Worm (Caenorhabditis elegans): Measurements from ENCODE around the gene F25E2.3.
A peak's percentile ranks its signal among the peaks of the same experiment; 100 is the strongest.

The F25E2.3 gene

DNA sequence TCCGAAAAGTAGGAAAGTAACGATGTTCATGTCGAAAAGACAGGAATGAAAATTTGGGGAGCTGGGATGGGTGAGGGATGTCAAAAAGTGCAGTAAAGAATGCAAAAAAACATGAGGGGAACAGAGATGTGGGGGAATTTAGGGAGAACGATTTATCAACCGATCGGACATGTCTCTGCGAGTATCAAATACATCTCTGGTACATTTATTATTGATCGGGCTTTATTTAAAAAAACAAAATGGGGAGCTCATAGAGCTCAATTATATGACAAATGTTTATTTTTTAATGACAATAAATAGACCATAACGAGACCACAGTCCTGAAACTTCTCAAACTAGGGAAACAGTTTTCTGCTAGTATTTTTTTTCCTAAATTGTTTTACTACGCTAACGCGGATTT, 2.3 kb downstream of the F25E2.3 start, which contains the start of gene F25E2.2:
TSS of gene F25E2.2 (minus strand) at position 101 of the 400 bp plus-strand sequence.
- TF ChIP-seq tlp-1 (tag; optimal IDR thresholded peaks at IDR 0.05): no peak
- no peak for TF ChIP-seq efl-3 (GFP tag; optimal IDR thresholded peaks at IDR 0.05)
- TF ChIP-seq blmp-1 (tag; optimal IDR thresholded peaks at IDR 0.05): no peak
- no peak for TF ChIP-seq lin-39 (tag; optimal IDR thresholded peaks at IDR 0.05)
- TF ChIP-seq hpl-2 (GFP tag; optimal IDR thresholded peaks at IDR 0.05): no peak
- no peak for TF ChIP-seq C34B4.2 (tag; optimal IDR thresholded peaks at IDR 0.05)
- TF ChIP-seq nhr-237 (tag; optimal IDR thresholded peaks at IDR 0.05): no peak
- no peak for TF ChIP-seq skn-1 (tag; optimal IDR thresholded peaks at IDR 0.05)
- TF ChIP-seq lin-13 (GFP tag; optimal IDR thresholded peaks at IDR 0.05): no peak

DNA sequence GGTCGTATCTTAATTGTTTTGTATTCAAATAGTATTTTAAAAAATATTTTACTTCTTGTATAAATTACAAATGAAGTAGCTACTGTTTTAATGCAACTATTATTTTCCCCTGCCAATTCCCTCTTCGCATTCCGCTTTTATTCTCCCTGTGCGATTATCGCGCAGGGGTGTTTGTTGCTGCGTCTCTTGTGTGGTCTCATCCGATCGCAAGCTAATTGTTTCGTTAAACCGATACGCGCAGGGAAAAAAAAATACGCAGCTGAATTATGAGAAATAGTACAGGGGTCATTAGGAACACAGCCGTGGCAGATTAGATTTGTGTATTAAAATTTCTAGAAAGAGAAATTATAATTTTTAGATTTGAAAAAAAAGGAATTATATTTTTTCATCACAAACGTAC, 6.4 kb downstream of the F25E2.3 start:
- peak; percentile 89 for TF ChIP-seq fkh-4 (tag; optimal IDR thresholded peaks at IDR 0.05; ENCODE audit: borderline replicate concordance)
- TF ChIP-seq unc-62 (GFP tag; optimal IDR thresholded peaks at IDR 0.05): no peak
- TF ChIP-seq hpl-2 (GFP tag; optimal IDR thresholded peaks at IDR 0.05): peak; percentile 97
- no peak for TF ChIP-seq unc-30 (tag; optimal IDR thresholded peaks at IDR 0.05)
- TF ChIP-seq unc-86 (tag; optimal IDR thresholded peaks at IDR 0.05): peak; percentile 96
- TF ChIP-seq rnt-1 (tag; optimal IDR thresholded peaks at IDR 0.05): peak; percentile 99
- peak; percentile 98 for TF ChIP-seq sox-4 (tag; optimal IDR thresholded peaks at IDR 0.05)
- TF ChIP-seq elt-2 (tag; optimal IDR thresholded peaks at IDR 0.05): peak; percentile 93
- TF ChIP-seq C34B4.2 (tag; optimal IDR thresholded peaks at IDR 0.05): no peak
- peak; percentile 99 to 100 (median 100) for TF ChIP-seq ceh-82 (tag; optimal IDR thresholded peaks at IDR 0.05)
- peak; percentile 97 for TF ChIP-seq nhr-19 (GFP tag; conservative IDR thresholded peaks at IDR 0.05)
- peak; percentile 94 for TF ChIP-seq nhr-84 (tag; optimal IDR thresholded peaks at IDR 0.05)
- peak; percentile 98 for TF ChIP-seq ceh-63 (GFP tag; optimal IDR thresholded peaks at IDR 0.05)
- TF ChIP-seq ets-5 (GFP tag; IDR thresholded peaks at IDR 0.05): peak; percentile 85; the same call in 1 of the 2 replicates
- TF ChIP-seq mep-1 (tag; optimal IDR thresholded peaks at IDR 0.05): peak; percentile 100
- peak; percentile 98 for TF ChIP-seq ztf-4 (tag; optimal IDR thresholded peaks at IDR 0.05)
- peak; percentile 82 for TF ChIP-seq vab-15 (tag; optimal IDR thresholded peaks at IDR 0.05)
- TF ChIP-seq nhr-47 (tag; optimal IDR thresholded peaks at IDR 0.05): peak; percentile 99
- peak; percentile 93 for TF ChIP-seq C04F5.9 (tag; optimal IDR thresholded peaks at IDR 0.05)
- TF ChIP-seq mab-9 (GFP tag; IDR thresholded peaks at IDR 0.05): peak; percentile 94
- peak; percentile 98 for TF ChIP-seq lin-14 (GFP tag; optimal IDR thresholded peaks at IDR 0.05)
- peak; percentile 97 for TF ChIP-seq nhr-85 (tag)
- TF ChIP-seq grh-1 (GFP tag; IDR thresholded peaks at IDR 0.05): peak; percentile 92
- TF ChIP-seq blmp-1 (tag; optimal IDR thresholded peaks at IDR 0.05): peak; percentile 59
- peak; percentile 96 for TF ChIP-seq unc-130 (tag; optimal IDR thresholded peaks at IDR 0.05)
- no peak for TF ChIP-seq zag-1 (tag; optimal IDR thresholded peaks at IDR 0.05)
- TF ChIP-seq lir-3 (tag; optimal IDR thresholded peaks at IDR 0.05; ENCODE audit: poor library complexity): peak; percentile 88
- peak; percentile 95 for TF ChIP-seq aha-1 (tag; optimal IDR thresholded peaks at IDR 0.05)
- peak; percentile 66 for TF ChIP-seq nhr-76 (tag; optimal IDR thresholded peaks at IDR 0.05)
- peak; percentile 97 for TF ChIP-seq fos-1 (tag; optimal IDR thresholded peaks at IDR 0.05)
- peak; percentile 100 for TF ChIP-seq skn-1 (tag; optimal IDR thresholded peaks at IDR 0.05)
- TF ChIP-seq hlh-4 (tag; optimal IDR thresholded peaks at IDR 0.05): no peak
- peak; percentile 88 to 99 (median 95) for TF ChIP-seq elt-3 (tag; optimal IDR thresholded peaks at IDR 0.05)
- peak; percentile 93 for TF ChIP-seq aly-2 (tag; optimal IDR thresholded peaks at IDR 0.05)
- TF ChIP-seq ces-1 (GFP tag; optimal IDR thresholded peaks at IDR 0.05): peak; percentile 78
- TF ChIP-seq sup-37 (GFP tag; optimal IDR thresholded peaks at IDR 0.05): peak; percentile 88
- peak; percentile 100 for TF ChIP-seq nhr-90 (tag; optimal IDR thresholded peaks at IDR 0.05; ENCODE audit: poor library complexity)
- TF ChIP-seq F16B12.6 (tag; optimal IDR thresholded peaks at IDR 0.05): peak; percentile 61
- TF ChIP-seq lsy-2 (tag; optimal IDR thresholded peaks at IDR 0.05): peak; percentile 94
- peak; percentile 90 to 92 for TF ChIP-seq egl-27 (tag; optimal IDR thresholded peaks at IDR 0.05)
- peak; percentile 89 for TF ChIP-seq isw-1 (GFP tag; IDR thresholded peaks at IDR 0.05)
- peak; percentile 72 to 93 for TF ChIP-seq lin-35 (GFP tag; optimal IDR thresholded peaks at IDR 0.05)
- peak; percentile 93 for TF ChIP-seq lin-13 (GFP tag; optimal IDR thresholded peaks at IDR 0.05)
- peak; percentile 95 for TF ChIP-seq xbp-1 (tag; optimal IDR thresholded peaks at IDR 0.05)
- TF ChIP-seq nhr-20 (tag; optimal IDR thresholded peaks at IDR 0.05): peak; percentile 98
- peak; percentile 98 for TF ChIP-seq nhr-11 (tag; optimal IDR thresholded peaks at IDR 0.05)
- TF ChIP-seq irx-1 (tag; optimal IDR thresholded peaks at IDR 0.05): peak; percentile 99

All from whole organism, L1 larva.